Worm (Caenorhabditis elegans) whole organism, L1 larva: ENCODE measurements around the gene Y67D8B.1.

Experiments
- C04F5.9 ChIP-seq: sonication (generic microtip); optimal IDR thresholded peaks from 2 replicates; lab custom pipeline; 2016; ENCODE audit warnings: missing genetic modification characterization, missing compliant biosample characterization
- C16A3.4 ChIP-seq: fragments of 150-350 bp; optimal IDR thresholded peaks from 2 replicates; lab custom pipeline; 2014; ENCODE audit warnings: missing biosample characterization, missing genetic modification characterization
- Y116A8C.19 ChIP-seq: sonication (generic microtip); optimal IDR thresholded peaks from 2 replicates; lab custom pipeline; 2016; ENCODE audit warnings: missing compliant biosample characterization, missing genetic modification characterization, borderline replicate concordance
- aha-1 ChIP-seq: fragments of 150-350 bp; optimal IDR thresholded peaks from 2 replicates; lab custom pipeline; 2014; ENCODE audit warnings: missing biosample characterization, missing genetic modification characterization
- ama-1 ChIP-seq: fragments of 150-350 bp; optimal IDR thresholded peaks from 2 replicates; lab custom pipeline; 2014
- ceh-63 ChIP-seq: fragments of 200-800 bp; sonication (Bioruptor generic); optimal IDR thresholded peaks from 2 replicates; lab custom pipeline; 2018; ENCODE audit warnings: mild to moderate bottlenecking, missing genetic modification characterization, missing compliant biosample characterization
- ceh-8 ChIP-seq: fragments of 200-800 bp; sonication (Bioruptor generic); optimal IDR thresholded peaks from 2 replicates; lab custom pipeline; 2018; ENCODE audit warnings: mild to moderate bottlenecking, missing genetic modification characterization, moderate library complexity, missing compliant biosample characterization
- ceh-82 ChIP-seq, 3 experiments: fragments of 150-350 bp in 1 of 3; sonication (generic microtip) in 2 of 3; optimal IDR thresholded peaks; 2 replicates each; lab custom pipeline; 2014 to 2017; ENCODE audit warnings: missing biosample characterization in 3 of 3, missing genetic modification characterization in 3 of 3
- ceh-90 ChIP-seq: sonication (generic microtip); optimal IDR thresholded peaks from 2 replicates; lab custom pipeline; 2016; ENCODE audit warnings: missing genetic modification characterization, missing compliant biosample characterization
- ces-1 ChIP-seq: fragments of 150-350 bp; optimal IDR thresholded peaks from 2 replicates; lab custom pipeline; 2014; ENCODE audit warnings: missing biosample characterization, missing genetic modification reagents, missing genetic modification characterization
- dpl-1 ChIP-seq, 3 experiments: fragments of 150-350 bp in 2 of 3; sonication (generic microtip) in 1 of 3; optimal IDR thresholded peaks; 2 replicates each; lab custom pipeline; 2014 to 2017; ENCODE audit warnings: missing biosample characterization in 3 of 3, missing genetic modification characterization in 3 of 3, missing genetic modification reagents in 3 of 3
- dsc-1 ChIP-seq: sonication (generic microtip); optimal IDR thresholded peaks from 2 replicates; lab custom pipeline; 2016; ENCODE audit warnings: mild to moderate bottlenecking, missing genetic modification characterization, missing compliant biosample characterization
- efl-1 ChIP-seq, 4 experiments: fragments of 150-350 bp; optimal IDR thresholded peaks in 3 of 4; peaks in 1 of 4; 1 replicate in 1 of 4; 2 replicates in 3 of 4; lab custom pipeline; 2014; ENCODE audit warnings: missing biosample characterization in 2 of 4, missing genetic modification characterization in 2 of 4, missing genetic modification reagents in 2 of 4
- efl-3 ChIP-seq: fragments of 200-800 bp; sonication (Bioruptor generic); optimal IDR thresholded peaks from 2 replicates; lab custom pipeline; 2018; ENCODE audit warnings: mild to moderate bottlenecking, missing genetic modification characterization, missing compliant biosample characterization
- fkh-10 ChIP-seq: sonication (generic microtip); optimal IDR thresholded peaks from 2 replicates; lab custom pipeline; 2017; ENCODE audit warnings: missing biosample characterization, missing genetic modification reagents, missing genetic modification characterization
- fkh-4 ChIP-seq: sonication (generic microtip); optimal IDR thresholded peaks from 2 replicates; lab custom pipeline; 2016; ENCODE audit warnings: missing compliant biosample characterization, missing genetic modification characterization, borderline replicate concordance
- fkh-8 ChIP-seq: sonication (generic microtip); optimal IDR thresholded peaks from 2 replicates; lab custom pipeline; 2016; ENCODE audit warnings: mild to moderate bottlenecking, missing genetic modification characterization, missing compliant biosample characterization
- grh-1 ChIP-seq: fragments of 200-800 bp; sonication (Bioruptor generic); IDR thresholded peaks from 2 replicates; pipeline ENCODE4 v1.3.6; 2022; ENCODE audit warnings: missing genetic modification reagents, missing genetic modification characterization, missing compliant biosample characterization
- hlh-17 ChIP-seq: fragments of 200-800 bp; sonication (Bioruptor generic); optimal IDR thresholded peaks from 2 replicates; lab custom pipeline; 2018; ENCODE audit warnings: missing genetic modification characterization, mild to moderate bottlenecking, missing compliant biosample characterization, moderate library complexity, borderline replicate concordance
- hlh-4 ChIP-seq: sonication (generic microtip); optimal IDR thresholded peaks from 2 replicates; lab custom pipeline; 2016; ENCODE audit warnings: mild to moderate bottlenecking, missing genetic modification characterization, missing compliant biosample characterization
- hpl-2 ChIP-seq: fragments of 150-350 bp; optimal IDR thresholded peaks from 2 replicates; lab custom pipeline; 2014; ENCODE audit warnings: missing biosample characterization, missing genetic modification reagents, missing genetic modification characterization
- isw-1 ChIP-seq: fragments of 200-800 bp; sonication (Bioruptor generic); IDR thresholded peaks from 2 replicates; pipeline ENCODE4 v1.3.6; 2022; ENCODE audit warnings: missing genetic modification characterization, missing compliant biosample characterization
- jun-1 ChIP-seq: fragments of 150-350 bp; optimal IDR thresholded peaks from 2 replicates; lab custom pipeline; 2014; ENCODE audit warnings: missing biosample characterization, missing genetic modification reagents, missing genetic modification characterization
- lin-13 ChIP-seq: fragments of 150-350 bp; optimal IDR thresholded peaks from 2 replicates; lab custom pipeline; 2014; ENCODE audit warnings: missing biosample characterization, missing genetic modification reagents, missing genetic modification characterization
- lin-14 ChIP-seq: fragments of 200-800 bp; sonication (Bioruptor generic); optimal IDR thresholded peaks from 2 replicates; lab custom pipeline; 2018; ENCODE audit warnings: mild to moderate bottlenecking, missing genetic modification characterization, moderate library complexity, missing compliant biosample characterization
- lin-35 ChIP-seq, 2 experiments: fragments of 150-350 bp; optimal IDR thresholded peaks; 2 replicates each; lab custom pipeline; 2014; ENCODE audit warnings: missing biosample characterization in 2 of 2, missing genetic modification characterization in 2 of 2, missing genetic modification reagents in 2 of 2
- lin-39 ChIP-seq: fragments of 150-350 bp; optimal IDR thresholded peaks from 2 replicates; lab custom pipeline; 2014; ENCODE audit warnings: missing biosample characterization, missing genetic modification reagents, missing genetic modification characterization
- mab-9 ChIP-seq: fragments of 200-800 bp; sonication (Bioruptor generic); IDR thresholded peaks from 2 replicates; pipeline ENCODE4 v1.3.6; 2022; ENCODE audit warnings: missing genetic modification reagents, missing genetic modification characterization, missing compliant biosample characterization
- mef-2 ChIP-seq: fragments of 150-350 bp; optimal IDR thresholded peaks from 2 replicates; lab custom pipeline; 2014; ENCODE audit warnings: missing biosample characterization, missing genetic modification characterization
- nhr-19 ChIP-seq: fragments of 200-800 bp; sonication (Bioruptor generic); conservative IDR thresholded peaks from 2 replicates; pipeline ENCODE4 v1.3.6; 2022; ENCODE audit warnings: missing genetic modification characterization, missing compliant biosample characterization
- nhr-20 ChIP-seq: sonication (generic microtip); optimal IDR thresholded peaks from 2 replicates; lab custom pipeline; 2016; ENCODE audit warnings: mild to moderate bottlenecking, missing genetic modification characterization, missing compliant biosample characterization
- nhr-28 ChIP-seq: fragments of 150-350 bp; optimal IDR thresholded peaks from 2 replicates; lab custom pipeline; 2014; ENCODE audit warnings: missing biosample characterization, missing genetic modification characterization
- nhr-76 ChIP-seq: sonication (generic microtip); optimal IDR thresholded peaks from 2 replicates; lab custom pipeline; 2017; ENCODE audit warnings: missing biosample characterization, missing genetic modification characterization
- nhr-77 ChIP-seq: fragments of 150-350 bp; optimal IDR thresholded peaks from 2 replicates; lab custom pipeline; 2014; ENCODE audit warnings: missing biosample characterization, missing genetic modification characterization
- nhr-85 ChIP-seq: sonication (generic microtip); peaks from one replicate; lab custom pipeline; 2016; ENCODE audit warnings: missing genetic modification characterization, inconsistent platforms, missing compliant biosample characterization
- nhr-90 ChIP-seq: sonication (generic microtip); optimal IDR thresholded peaks from 2 replicates; lab custom pipeline; 2016; ENCODE audit warnings: mild to moderate bottlenecking, missing genetic modification characterization, missing compliant biosample characterization; ENCODE audit not compliant: poor library complexity
- pag-3 ChIP-seq: sonication (generic microtip); optimal IDR thresholded peaks from 2 replicates; lab custom pipeline; 2017; ENCODE audit warnings: missing genetic modification characterization, mild to moderate bottlenecking, missing compliant biosample characterization, antibody characterized with exemption, borderline replicate concordance; ENCODE audit not compliant: insufficient read depth
- pax-3 ChIP-seq: fragments of 200-800 bp; sonication (Bioruptor generic); optimal IDR thresholded peaks from 2 replicates; lab custom pipeline; 2018; ENCODE audit warnings: mild to moderate bottlenecking, missing genetic modification characterization, moderate library complexity, missing compliant biosample characterization
- pqm-1 ChIP-seq: sonication (generic microtip); optimal IDR thresholded peaks from 3 replicates; lab custom pipeline; 2017; ENCODE audit warnings: missing biosample characterization, missing genetic modification characterization
- rnt-1 ChIP-seq: sonication (generic microtip); optimal IDR thresholded peaks from 2 replicates; lab custom pipeline; 2016; ENCODE audit warnings: mild to moderate bottlenecking, missing genetic modification characterization, moderate library complexity, missing compliant biosample characterization
- skn-1 ChIP-seq: fragments of 150-350 bp; optimal IDR thresholded peaks from 2 replicates; lab custom pipeline; 2014; ENCODE audit warnings: missing biosample characterization, missing genetic modification characterization
- sox-4 ChIP-seq: sonication (generic microtip); optimal IDR thresholded peaks from 2 replicates; lab custom pipeline; 2016; ENCODE audit warnings: missing genetic modification characterization, missing compliant biosample characterization
- sptf-1 ChIP-seq: fragments of 150-350 bp; optimal IDR thresholded peaks from 2 replicates; lab custom pipeline; 2014; ENCODE audit warnings: missing biosample characterization, missing genetic modification characterization
- sup-37 ChIP-seq: fragments of 200-800 bp; sonication (Bioruptor generic); optimal IDR thresholded peaks from 2 replicates; lab custom pipeline; 2018; ENCODE audit warnings: mild to moderate bottlenecking, missing genetic modification characterization, missing compliant biosample characterization
- tbx-2 ChIP-seq: sonication (generic microtip); optimal IDR thresholded peaks from 2 replicates; lab custom pipeline; 2016; ENCODE audit warnings: missing genetic modification characterization, missing compliant biosample characterization
- tlp-1 ChIP-seq: fragments of 150-350 bp; optimal IDR thresholded peaks from 2 replicates; lab custom pipeline; 2014; ENCODE audit warnings: missing biosample characterization, missing genetic modification characterization
- unc-130 ChIP-seq: fragments of 150-350 bp; optimal IDR thresholded peaks from 2 replicates; lab custom pipeline; 2017; ENCODE audit warnings: missing biosample characterization, missing genetic modification characterization, inconsistent platforms
- unc-98 ChIP-seq: fragments of 200-800 bp; sonication (Bioruptor generic); IDR thresholded peaks from 2 replicates; pipeline ENCODE4 v1.3.6; 2022; ENCODE audit warnings: missing genetic modification characterization, missing compliant biosample characterization
- vab-15 ChIP-seq: sonication (generic microtip); optimal IDR thresholded peaks from 2 replicates; lab custom pipeline; 2017; ENCODE audit warnings: missing genotype, mild to moderate bottlenecking, missing genetic modification characterization, missing compliant biosample characterization
- xbp-1 ChIP-seq: sonication (generic microtip); optimal IDR thresholded peaks from 2 replicates; lab custom pipeline; 2016; ENCODE audit warnings: missing genetic modification characterization, missing compliant biosample characterization
- zag-1 ChIP-seq: fragments of 150-350 bp; optimal IDR thresholded peaks from 2 replicates; lab custom pipeline; 2014; ENCODE audit warnings: missing biosample characterization, missing genetic modification characterization
- ztf-4 ChIP-seq: fragments of 150-350 bp; optimal IDR thresholded peaks from 2 replicates; lab custom pipeline; 2014; ENCODE audit warnings: missing biosample characterization, missing genetic modification characterization

Y67D8B.1 gene

DNA sequence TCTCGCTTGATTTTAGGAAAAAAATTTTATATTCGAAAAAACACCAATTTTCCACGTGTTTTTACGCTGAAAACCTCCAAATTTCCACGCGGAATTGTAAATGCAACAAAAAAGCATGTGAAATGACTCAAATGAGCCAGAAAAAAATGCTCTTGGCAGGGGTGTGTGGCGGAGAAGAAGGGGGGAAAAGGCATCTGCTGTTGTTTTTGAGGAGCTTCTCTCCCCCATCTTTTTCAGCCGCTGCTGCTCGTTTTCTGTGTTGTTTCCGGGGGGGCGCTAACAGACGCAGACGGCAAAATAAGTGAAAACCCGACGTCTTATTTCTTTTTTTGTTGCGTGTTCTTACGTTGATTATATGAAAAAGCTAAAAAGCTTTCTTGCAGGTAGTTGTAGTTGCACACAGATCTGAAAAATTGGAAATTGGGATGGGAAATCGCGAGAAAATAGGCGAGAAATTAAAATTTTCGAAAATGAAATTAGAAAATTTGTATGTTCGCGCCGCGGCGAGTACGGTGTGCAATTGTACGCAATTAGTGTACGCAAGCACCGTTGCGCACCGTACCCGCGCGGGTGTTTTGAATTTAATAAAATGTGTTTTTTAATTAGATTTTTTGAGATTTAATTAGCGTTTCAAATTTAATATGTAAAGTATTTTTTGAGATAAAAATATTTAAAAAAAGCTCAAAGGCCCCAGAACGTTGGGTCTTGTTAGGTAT, 40.4 kb downstream of the Y67D8B.1 start:
- TF ChIP-seq ces-1 (GFP tag; lab: Kevin White, UChicago) (no peak), isw-1 (0 out of 2 replicates have a peak, but pooled peaks have one; percentile 2), nhr-77 (tag; lab: Kevin White, UChicago) (no peak), unc-98 (no peak), sup-37 (GFP tag; lab: Kevin White, UChicago) (no peak), mab-9 (no peak), lin-35 (GFP tag; optimal IDR thresholded peaks at IDR 0.05; lab: Kevin White, UChicago) (peak in 1 of 2 experiments; percentile 24), skn-1 (no peak), lin-39 (tag; lab: Kevin White, UChicago) (no peak), vab-15 (no peak), aha-1 (no peak), nhr-20 (no peak), efl-3 (GFP tag; lab: Kevin White, UChicago) (no peak), mef-2 (tag; lab: Kevin White, UChicago) (no peak), hlh-4 (no peak), lin-13 (GFP tag; lab: Kevin White, UChicago) (no peak), C04F5.9 (no peak), ama-1 (lab: Kevin White, UChicago) (no peak), ceh-8 (GFP tag; lab: Kevin White, UChicago) (no peak), pax-3 (tag; lab: Kevin White, UChicago) (no peak), sox-4 (tag; lab: Kevin White, UChicago) (no peak), pag-3 (tag; lab: Kevin White, UChicago) (no peak), nhr-90 (tag; lab: Kevin White, UChicago) (no peak), ceh-82 (tag; optimal IDR thresholded peaks at IDR 0.05; lab: Kevin White, UChicago) (peak in 1 of 3 experiments; percentile 17), fkh-4 (tag; lab: Kevin White, UChicago) (no peak), zag-1 (no peak), tbx-2 (no peak), ztf-4 (no peak), unc-130 (tag; lab: Kevin White, UChicago) (no peak), jun-1 (no peak), sptf-1 (tag; lab: Kevin White, UChicago) (no peak), dpl-1 (GFP tag; optimal IDR thresholded peaks at IDR 0.05; lab: Kevin White, UChicago) (peak in 1 of 3 experiments; percentile 31), hlh-17 (GFP tag; lab: Kevin White, UChicago) (no peak), fkh-10 (GFP tag; lab: Kevin White, UChicago) (no peak), nhr-28 (tag; lab: Kevin White, UChicago) (no peak), efl-1 (optimal IDR thresholded peaks at IDR 0.05; lab: Kevin White, UChicago) (no peak), efl-1 (GFP tag; optimal IDR thresholded peaks at IDR 0.05 in 1 of 2; lab: Kevin White, UChicago) (peak; percentile 21 to 92), tlp-1 (tag; lab: Kevin White, UChicago) (no peak), xbp-1 (tag; lab: Kevin White, UChicago) (no peak), lin-14 (peak; percentile 70), fkh-8 (tag; lab: Kevin White, UChicago) (no peak), nhr-76 (tag; lab: Kevin White, UChicago) (no peak), nhr-85 (tag; lab: Kevin White, UChicago) (no peak), dsc-1 (tag; lab: Kevin White, UChicago) (peak; percentile 9), rnt-1 (tag; lab: Kevin White, UChicago) (no peak), nhr-19 (GFP tag; lab: Robert Waterston, UW) (peak; percentile 12; the same call in 1 of the 2 replicates), pqm-1 (tag; lab: Kevin White, UChicago) (no peak), ceh-63 (GFP tag; lab: Kevin White, UChicago) (no peak), Y116A8C.19 (no peak), ceh-90 (tag; lab: Kevin White, UChicago) (no peak), grh-1 (GFP tag; lab: Robert Waterston, UW) (no peak), C16A3.4 (tag; lab: Kevin White, UChicago) (no peak), hpl-2 (GFP tag; lab: Kevin White, UChicago) (no peak)
